1 fruit fly cellular context compared by ENCODE assay signal in the genomic region with DNA sequence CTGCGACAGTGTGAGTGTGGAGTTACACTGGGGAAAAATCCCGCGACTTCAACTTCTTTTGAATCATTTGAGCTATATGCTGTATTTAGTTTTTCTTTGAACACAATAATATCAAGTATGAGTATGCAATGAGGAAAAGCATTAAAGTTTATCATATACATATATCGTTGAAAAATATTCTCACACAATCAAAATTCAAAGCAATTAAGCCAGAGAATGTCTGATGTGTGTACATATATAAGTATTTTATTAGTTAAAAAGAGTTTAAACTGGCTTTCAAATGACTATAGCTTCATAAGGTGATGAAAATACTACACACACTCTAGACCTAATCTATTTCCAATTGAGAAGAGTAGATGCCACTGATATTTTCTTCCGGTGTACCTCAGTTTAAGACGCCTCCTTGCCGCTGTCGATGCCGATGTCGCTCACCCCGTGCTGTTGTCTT.
TF ChIP-seq lines count a peak whose summit lies in the region.

No protein-coding gene starts in this region.

TF ChIP-seq in whole organism, embryonic, 481 proteins besides CTCF, POLR2A, EP300 and RAD21 (continued from another document and continues in another):
- TF ChIP-seq CG1602 (GFP tag; optimal IDR thresholded peaks at IDR 0.05; lab: Kevin White, UChicago) = peak; percentile 61
- peak; percentile 39 to 43 for TF ChIP-seq dpn (GFP tag; optimal IDR thresholded peaks at IDR 0.05; lab: Kevin White, UChicago)
- peak; percentile 66 for TF ChIP-seq CG17829 (tag; optimal IDR thresholded peaks at IDR 0.05; lab: Kevin White, UChicago)
- no peak for TF ChIP-seq sima (GFP tag; optimal IDR thresholded peaks at IDR 0.05; lab: Kevin White, UChicago)
- no peak for TF ChIP-seq CG15479 (GFP tag; optimal IDR thresholded peaks at IDR 0.05; lab: Kevin White, UChicago)
- no peak for TF ChIP-seq prd (optimal IDR thresholded peaks at IDR 0.05; lab: Kevin White, UChicago)
- peak; percentile 37; the same call in 1 of the 3 replicates for TF ChIP-seq prd (GFP tag; IDR thresholded peaks at IDR 0.05; lab: Robert Waterston, UW)
- 0 out of 2 replicates have a peak, but pooled peaks have one; percentile 20 for TF ChIP-seq Nf-YA (GFP tag; IDR thresholded peaks at IDR 0.05; lab: Robert Waterston, UW)
- no peak for TF ChIP-seq D (optimal IDR thresholded peaks at IDR 0.05; lab: Kevin White, UChicago)
- peak; percentile 71 for TF ChIP-seq D (GFP tag; optimal IDR thresholded peaks at IDR 0.05; lab: Kevin White, UChicago)
- no peak for TF ChIP-seq eve (GFP tag; optimal IDR thresholded peaks at IDR 0.05; lab: Kevin White, UChicago)
- TF ChIP-seq Side (GFP tag; optimal IDR thresholded peaks at IDR 0.05; lab: Kevin White, UChicago) = no peak
- TF ChIP-seq pum (GFP tag; optimal IDR thresholded peaks at IDR 0.05; lab: Kevin White, UChicago) = no peak
- TF ChIP-seq CG8924 (tag; optimal IDR thresholded peaks at IDR 0.05; lab: Kevin White, UChicago) = peak; percentile 72
- no peak for TF ChIP-seq CG6175 (GFP tag; IDR thresholded peaks at IDR 0.05; lab: Robert Waterston, UW)
- peak; percentile 6 for TF ChIP-seq CG3838 (GFP tag; optimal IDR thresholded peaks at IDR 0.05; lab: Kevin White, UChicago)
- TF ChIP-seq CG42726 (GFP tag; IDR thresholded peaks at IDR 0.05; lab: Robert Waterston, UW; ENCODE audit: partially characterized antibody) = no peak
- no peak for TF ChIP-seq jumu (GFP tag; optimal IDR thresholded peaks at IDR 0.05; lab: Kevin White, UChicago)
- TF ChIP-seq klu (GFP tag; IDR thresholded peaks at IDR 0.05; lab: Robert Waterston, UW) = no peak
- TF ChIP-seq p53 (GFP tag; optimal IDR thresholded peaks at IDR 0.05; lab: Kevin White, UChicago) = no peak
- peak in 1 of 2 experiments; percentile 35 for TF ChIP-seq Eip74EF (GFP tag; optimal IDR thresholded peaks at IDR 0.05; lab: Kevin White, UChicago)
- 0 out of 2 replicates have a peak, but pooled peaks have one; percentile 6 for TF ChIP-seq CG32772 (GFP tag; IDR thresholded peaks at IDR 0.05; lab: Robert Waterston, UW)
- TF ChIP-seq ro (GFP tag; IDR thresholded peaks at IDR 0.05; lab: Robert Waterston, UW) = no peak
- TF ChIP-seq wdn (GFP tag; IDR thresholded peaks at IDR 0.05; lab: Robert Waterston, UW) = no peak
- TF ChIP-seq CG10209 (GFP tag; optimal IDR thresholded peaks at IDR 0.05; lab: Kevin White, UChicago) = peak; percentile 68
- no peak for TF ChIP-seq pb (GFP tag; optimal IDR thresholded peaks at IDR 0.05; lab: Kevin White, UChicago)
- no peak for TF ChIP-seq eyg (GFP tag; optimal IDR thresholded peaks at IDR 0.05; lab: Kevin White, UChicago)
- peak; percentile 67 to 77 for TF ChIP-seq bsh (GFP tag; optimal IDR thresholded peaks at IDR 0.05; lab: Kevin White, UChicago)
- TF ChIP-seq HLH54F (GFP tag; optimal IDR thresholded peaks at IDR 0.05; lab: Kevin White, UChicago) = no peak
- no peak for TF ChIP-seq CG16779 (GFP tag; IDR thresholded peaks at IDR 0.05; lab: Robert Waterston, UW)
- no peak for TF ChIP-seq hkb (optimal IDR thresholded peaks at IDR 0.05; lab: Kevin White, UChicago)
- TF ChIP-seq hkb (GFP tag; IDR thresholded peaks at IDR 0.05; lab: Robert Waterston, UW) = no peak
- peak; percentile 67 for TF ChIP-seq Hsf (GFP tag; optimal IDR thresholded peaks at IDR 0.05; lab: Kevin White, UChicago)
- no peak for TF ChIP-seq CG7963 (GFP tag; IDR thresholded peaks at IDR 0.05; lab: Robert Waterston, UW; ENCODE audit: partially characterized antibody)
- no peak for TF ChIP-seq Opbp (GFP tag; IDR thresholded peaks at IDR 0.05; lab: Robert Waterston, UW; ENCODE audit: partially characterized antibody)
- TF ChIP-seq Hr3 (GFP tag; optimal IDR thresholded peaks at IDR 0.05; lab: Kevin White, UChicago) = peak; percentile 65
- no peak for TF ChIP-seq gro (GFP tag; optimal IDR thresholded peaks at IDR 0.05; lab: Kevin White, UChicago)
- TF ChIP-seq fd3F (GFP tag; optimal IDR thresholded peaks at IDR 0.05; lab: Kevin White, UChicago) = no peak
- TF ChIP-seq CG1832 (GFP tag; optimal IDR thresholded peaks at IDR 0.05; lab: Kevin White, UChicago) = no peak
- TF ChIP-seq Hey (tag; optimal IDR thresholded peaks at IDR 0.05; lab: Kevin White, UChicago) = no peak
- TF ChIP-seq bigmax (GFP tag; optimal IDR thresholded peaks at IDR 0.05; lab: Kevin White, UChicago) = no peak
- TF ChIP-seq exex (tag; optimal IDR thresholded peaks at IDR 0.05; lab: Kevin White, UChicago) = no peak
- TF ChIP-seq Blimp-1 (GFP tag; optimal IDR thresholded peaks at IDR 0.05; lab: Kevin White, UChicago) = peak; percentile 52
- TF ChIP-seq CG7271 (tag; optimal IDR thresholded peaks at IDR 0.05; lab: Kevin White, UChicago) = no peak
- peak; percentile 32 for TF ChIP-seq PHDP (tag; optimal IDR thresholded peaks at IDR 0.05; lab: Kevin White, UChicago)
- no peak for TF ChIP-seq vfl (GFP tag; optimal IDR thresholded peaks at IDR 0.05; lab: Kevin White, UChicago)
- TF ChIP-seq CG7987 (GFP tag; optimal IDR thresholded peaks at IDR 0.05; lab: Kevin White, UChicago) = no peak
- no peak for TF ChIP-seq pros (GFP tag; optimal IDR thresholded peaks at IDR 0.05; lab: Kevin White, UChicago)
- TF ChIP-seq CG11085 (GFP tag; IDR thresholded peaks at IDR 0.05; lab: Robert Waterston, UW) = no peak
- TF ChIP-seq CG11723 (GFP tag; optimal IDR thresholded peaks at IDR 0.05; lab: Kevin White, UChicago) = peak; percentile 45
- peak; percentile 80 for TF ChIP-seq CG18262 (tag; optimal IDR thresholded peaks at IDR 0.05; lab: Kevin White, UChicago)
- TF ChIP-seq kah (GFP tag; optimal IDR thresholded peaks at IDR 0.05; lab: Kevin White, UChicago) = no peak
- no peak for TF ChIP-seq ham (GFP tag; IDR thresholded peaks at IDR 0.05; lab: Robert Waterston, UW)
- TF ChIP-seq cwo (GFP tag; optimal IDR thresholded peaks at IDR 0.05; lab: Kevin White, UChicago) = no peak
- no peak for TF ChIP-seq Poxn (GFP tag; IDR thresholded peaks at IDR 0.05; lab: Robert Waterston, UW)
- TF ChIP-seq CG16813 (GFP tag; IDR thresholded peaks at IDR 0.05; lab: Robert Waterston, UW; ENCODE audit: partially characterized antibody) = no peak
- peak; percentile 77 for TF ChIP-seq CG2202 (tag; optimal IDR thresholded peaks at IDR 0.05; lab: Kevin White, UChicago)
- TF ChIP-seq CG6689 (GFP tag; IDR thresholded peaks at IDR 0.05; lab: Robert Waterston, UW) = no peak; the same call in 1 of the 2 replicates
- no peak for TF ChIP-seq sisA (GFP tag; IDR thresholded peaks at IDR 0.05; lab: Robert Waterston, UW)
- TF ChIP-seq CG11247 (GFP tag; IDR thresholded peaks at IDR 0.05; lab: Robert Waterston, UW) = no peak
- TF ChIP-seq CG3995 (GFP tag; optimal IDR thresholded peaks at IDR 0.05; lab: Kevin White, UChicago) = no peak
- TF ChIP-seq kay (GFP tag; optimal IDR thresholded peaks at IDR 0.05; lab: Kevin White, UChicago) = no peak
- TF ChIP-seq Chrac-16 (GFP tag; optimal IDR thresholded peaks at IDR 0.05; lab: Kevin White, UChicago) = peak; percentile 53
- no peak for TF ChIP-seq repo (GFP tag; optimal IDR thresholded peaks at IDR 0.05; lab: Kevin White, UChicago)
- no peak for TF ChIP-seq CG31365 (tag; optimal IDR thresholded peaks at IDR 0.05; lab: Kevin White, UChicago)
- TF ChIP-seq schlank (tag; optimal IDR thresholded peaks at IDR 0.05; lab: Kevin White, UChicago) = no peak
- no peak for TF ChIP-seq Fer3 (tag; optimal IDR thresholded peaks at IDR 0.05; lab: Kevin White, UChicago)
- no peak for TF ChIP-seq CG6272 (GFP tag; IDR thresholded peaks at IDR 0.05; lab: Robert Waterston, UW)
- TF ChIP-seq gcm (GFP tag; optimal IDR thresholded peaks at IDR 0.05; lab: Kevin White, UChicago) = peak; percentile 44
- TF ChIP-seq dm (GFP tag; optimal IDR thresholded peaks at IDR 0.05; lab: Kevin White, UChicago) = no peak
- TF ChIP-seq gem (tag; optimal IDR thresholded peaks at IDR 0.05; lab: Kevin White, UChicago) = peak; percentile 77
- TF ChIP-seq Atf-2 (GFP tag; optimal IDR thresholded peaks at IDR 0.05; lab: Kevin White, UChicago) = peak; percentile 45
- no peak for TF ChIP-seq sc (optimal IDR thresholded peaks at IDR 0.05; lab: Kevin White, UChicago)
- peak; percentile 71 for TF ChIP-seq sc (GFP tag; optimal IDR thresholded peaks at IDR 0.05; lab: Kevin White, UChicago)
- TF ChIP-seq ara (GFP tag; IDR thresholded peaks at IDR 0.05; lab: Robert Waterston, UW) = no peak
- peak; percentile 55 for TF ChIP-seq CG10267 (tag; optimal IDR thresholded peaks at IDR 0.05; lab: Kevin White, UChicago)
- peak; percentile 48 for TF ChIP-seq Sox102F (GFP tag; optimal IDR thresholded peaks at IDR 0.05; lab: Kevin White, UChicago)
- no peak for TF ChIP-seq CG9817 (tag; optimal IDR thresholded peaks at IDR 0.05; lab: Kevin White, UChicago)
- peak; percentile 64 for TF ChIP-seq CG13424 (tag; optimal IDR thresholded peaks at IDR 0.05; lab: Kevin White, UChicago)
- TF ChIP-seq CG4404 (GFP tag; IDR thresholded peaks at IDR 0.05; lab: Robert Waterston, UW) = no peak
- TF ChIP-seq ssp (GFP tag; IDR thresholded peaks at IDR 0.05; lab: Robert Waterston, UW) = no peak
- no peak for TF ChIP-seq CG6254 (GFP tag; optimal IDR thresholded peaks at IDR 0.05; lab: Kevin White, UChicago)
- no peak for TF ChIP-seq CG12299 (tag; optimal IDR thresholded peaks at IDR 0.05; lab: Kevin White, UChicago)
- peak; percentile 35 for TF ChIP-seq cg (GFP tag; optimal IDR thresholded peaks at IDR 0.05; lab: Kevin White, UChicago)
- no peak for TF ChIP-seq CG17802 (tag; optimal IDR thresholded peaks at IDR 0.05; lab: Kevin White, UChicago)
- TF ChIP-seq usp (GFP tag; optimal IDR thresholded peaks at IDR 0.05; lab: Kevin White, UChicago) = no peak
- no peak for TF ChIP-seq CG2199 (GFP tag; IDR thresholded peaks at IDR 0.05; lab: Robert Waterston, UW)
- TF ChIP-seq CG12071 (GFP tag; optimal IDR thresholded peaks at IDR 0.05; lab: Kevin White, UChicago) = no peak
- peak; percentile 66 for TF ChIP-seq CG31441 (GFP tag; IDR thresholded peaks at IDR 0.05; lab: Robert Waterston, UW)
- no peak for TF ChIP-seq NK7.1 (GFP tag; optimal IDR thresholded peaks at IDR 0.05; lab: Kevin White, UChicago)
- TF ChIP-seq Ptx1 (GFP tag; IDR thresholded peaks at IDR 0.05; lab: Robert Waterston, UW) = no peak
- TF ChIP-seq toy (GFP tag; IDR thresholded peaks at IDR 0.05; lab: Robert Waterston, UW) = no peak
- peak; percentile 3 for TF ChIP-seq Spps (tag; optimal IDR thresholded peaks at IDR 0.05; lab: Kevin White, UChicago)
- no peak for TF ChIP-seq CG14014 (GFP tag; IDR thresholded peaks at IDR 0.05; lab: Robert Waterston, UW)
- 0 out of 2 replicates have a peak, but pooled peaks have one; percentile 33 for TF ChIP-seq danr (GFP tag; IDR thresholded peaks at IDR 0.05; lab: Robert Waterston, UW)
- no peak for TF ChIP-seq CG11560 (tag; IDR thresholded peaks at IDR 0.05; lab: Robert Waterston, UW)
- TF ChIP-seq hbn (GFP tag; IDR thresholded peaks at IDR 0.05; lab: Robert Waterston, UW; ENCODE audit: partially characterized antibody) = no peak
- no peak for TF ChIP-seq Hr39 (optimal IDR thresholded peaks at IDR 0.05; lab: Kevin White, UChicago)
- peak; percentile 1 for TF ChIP-seq pnt (GFP tag; optimal IDR thresholded peaks at IDR 0.05; lab: Kevin White, UChicago)
- TF ChIP-seq emc (GFP tag; optimal IDR thresholded peaks at IDR 0.05; lab: Kevin White, UChicago) = no peak
- TF ChIP-seq CG18764 (GFP tag; optimal IDR thresholded peaks at IDR 0.05; lab: Kevin White, UChicago) = no peak
- peak; percentile 56 for TF ChIP-seq Ets65A (GFP tag; lab: Kevin White, UChicago)
- TF ChIP-seq CG13624 (GFP tag; optimal IDR thresholded peaks at IDR 0.05; lab: Kevin White, UChicago) = no peak
- no peak for TF ChIP-seq CG11093 (GFP tag; IDR thresholded peaks at IDR 0.05; lab: Robert Waterston, UW)
- no peak for TF ChIP-seq CG10462 (GFP tag; optimal IDR thresholded peaks at IDR 0.05; lab: Kevin White, UChicago)
- TF ChIP-seq E2f1 (GFP tag; IDR thresholded peaks at IDR 0.05; lab: Robert Waterston, UW) = no peak
- no peak for TF ChIP-seq tap (tag; optimal IDR thresholded peaks at IDR 0.05; lab: Kevin White, UChicago)
- no peak for TF ChIP-seq CG9609 (GFP tag; optimal IDR thresholded peaks at IDR 0.05; lab: Kevin White, UChicago)
- TF ChIP-seq CG12236 (GFP tag; optimal IDR thresholded peaks at IDR 0.05; lab: Kevin White, UChicago) = no peak
- TF ChIP-seq MTF-1 (GFP tag; optimal IDR thresholded peaks at IDR 0.05; lab: Kevin White, UChicago; ENCODE audit: borderline replicate concordance) = no peak
- TF ChIP-seq crc (GFP tag; optimal IDR thresholded peaks at IDR 0.05; lab: Kevin White, UChicago) = no peak
- peak; percentile 17 for TF ChIP-seq oc (tag; optimal IDR thresholded peaks at IDR 0.05; lab: Kevin White, UChicago)
- TF ChIP-seq Lhr (GFP tag; optimal IDR thresholded peaks at IDR 0.05; lab: Kevin White, UChicago) = peak; percentile 30
- no peak for TF ChIP-seq knrl (GFP tag; IDR thresholded peaks at IDR 0.05; lab: Robert Waterston, UW; ENCODE audit: partially characterized antibody)
- peak; percentile 11; the same call in 1 of the 2 replicates for TF ChIP-seq esg (GFP tag; conservative IDR thresholded peaks at IDR 0.05; lab: Robert Waterston, UW)
- TF ChIP-seq trem (tag; optimal IDR thresholded peaks at IDR 0.05; lab: Kevin White, UChicago) = peak; percentile 56
- no peak for TF ChIP-seq CG8478 (optimal IDR thresholded peaks at IDR 0.05; lab: Kevin White, UChicago)
- peak; percentile 54 for TF ChIP-seq ac (GFP tag; optimal IDR thresholded peaks at IDR 0.05; lab: Kevin White, UChicago)
- no peak for TF ChIP-seq ase (GFP tag; IDR thresholded peaks at IDR 0.05; lab: Robert Waterston, UW)
- TF ChIP-seq CG3847 (GFP tag; IDR thresholded peaks at IDR 0.05; lab: Robert Waterston, UW) = no peak
- TF ChIP-seq Doc2 (GFP tag; IDR thresholded peaks at IDR 0.05; lab: Robert Waterston, UW) = no peak
- TF ChIP-seq CG5245 (GFP tag; optimal IDR thresholded peaks at IDR 0.05; lab: Kevin White, UChicago) = peak; percentile 1
- TF ChIP-seq CG6854 (GFP tag; optimal IDR thresholded peaks at IDR 0.05; lab: Kevin White, UChicago) = no peak
- peak; percentile 60 for TF ChIP-seq fd96Cb (tag; optimal IDR thresholded peaks at IDR 0.05; lab: Kevin White, UChicago)
- no peak for TF ChIP-seq HLHmδ (GFP tag; optimal IDR thresholded peaks at IDR 0.05; lab: Kevin White, UChicago)
- TF ChIP-seq BtbVII (GFP tag; optimal IDR thresholded peaks at IDR 0.05; lab: Kevin White, UChicago) = peak; percentile 25
- peak; percentile 60 for TF ChIP-seq D19A (tag; optimal IDR thresholded peaks at IDR 0.05; lab: Kevin White, UChicago)
- TF ChIP-seq CG8089 (GFP tag; optimal IDR thresholded peaks at IDR 0.05; lab: Kevin White, UChicago) = no peak
- TF ChIP-seq Abd-B (GFP tag; optimal IDR thresholded peaks at IDR 0.05; lab: Kevin White, UChicago) = peak; percentile 53
- TF ChIP-seq NC2β (GFP tag; optimal IDR thresholded peaks at IDR 0.05; lab: Kevin White, UChicago) = peak; percentile 48
- TF ChIP-seq btn (GFP tag; optimal IDR thresholded peaks at IDR 0.05; lab: Kevin White, UChicago) = no peak
